Worm (Caenorhabditis elegans): ENCODE data around the gene pipp-4P.

pipp-4P gene

ce11 chrIII:2818980-2819379 is at the start of gene pipp-4P:
TSS of gene pipp-4P (plus strand) at chrIII:2819280.
- no peak for TF ChIP-seq nhr-23 (tag; optimal IDR thresholded peaks at IDR 0.05)
- TF ChIP-seq unc-39 (tag; optimal IDR thresholded peaks at IDR 0.05) = no peak
- no peak for TF ChIP-seq elt-2 (tag; optimal IDR thresholded peaks at IDR 0.05)
- no peak for TF ChIP-seq egl-27 (tag; optimal IDR thresholded peaks at IDR 0.05)
- TF ChIP-seq ceh-9 (tag; optimal IDR thresholded peaks at IDR 0.05) = no peak
- no peak for TF ChIP-seq skn-1 (tag; optimal IDR thresholded peaks at IDR 0.05)
- no peak for TF ChIP-seq nhr-25 (tag; optimal IDR thresholded peaks at IDR 0.05)
- TF ChIP-seq R02D3.7 (tag; optimal IDR thresholded peaks at IDR 0.05) = no peak

ce11 chrIII:2770752-2771151 is 48.3 kb upstream of the pipp-4P start:
- no peak for TF ChIP-seq nhr-23 (tag; optimal IDR thresholded peaks at IDR 0.05)
- no peak for TF ChIP-seq ztf-4 (tag; optimal IDR thresholded peaks at IDR 0.05)
- no peak for TF ChIP-seq ceh-16 (tag; optimal IDR thresholded peaks at IDR 0.05)
- no peak for TF ChIP-seq ceh-28 (tag; optimal IDR thresholded peaks at IDR 0.05)
- TF ChIP-seq nhr-12 (tag; optimal IDR thresholded peaks at IDR 0.05) = no peak
- no peak for TF ChIP-seq egl-5 (tag; optimal IDR thresholded peaks at IDR 0.05)
- TF ChIP-seq ama-1 (optimal IDR thresholded peaks at IDR 0.05) = no peak
- no peak for TF ChIP-seq pqm-1 (tag; optimal IDR thresholded peaks at IDR 0.05)
- TF ChIP-seq pha-4 (tag; optimal IDR thresholded peaks at IDR 0.05) = no peak
- TF ChIP-seq R02D3.7 (tag; optimal IDR thresholded peaks at IDR 0.05) = no peak
- TF ChIP-seq lsy-12 (tag; optimal IDR thresholded peaks at IDR 0.05) = no peak

ce11 chrIII:2778655-2779054 is 40.4 kb upstream of the pipp-4P start, which contains the start of gene laf-1:
TSS of gene laf-1 (minus strand) at chrIII:2779053.
- TF ChIP-seq nhr-76 (tag; optimal IDR thresholded peaks at IDR 0.05) = no peak
- no peak for TF ChIP-seq ztf-11 (tag; optimal IDR thresholded peaks at IDR 0.05)
- TF ChIP-seq fos-1 (tag; optimal IDR thresholded peaks at IDR 0.05) = no peak
- TF ChIP-seq egl-27 (tag; optimal IDR thresholded peaks at IDR 0.05) = no peak
- TF ChIP-seq lin-15B (tag; optimal IDR thresholded peaks at IDR 0.05) = no peak
- TF ChIP-seq egl-5 (tag; optimal IDR thresholded peaks at IDR 0.05) = no peak
- no peak for TF ChIP-seq ceh-28 (tag; optimal IDR thresholded peaks at IDR 0.05)
- TF ChIP-seq fkh-10 (GFP tag; optimal IDR thresholded peaks at IDR 0.05) = no peak
- no peak for TF ChIP-seq snpc-4 (tag; optimal IDR thresholded peaks at IDR 0.05)
- no peak for TF ChIP-seq nhr-11 (tag; optimal IDR thresholded peaks at IDR 0.05)
- no peak for TF ChIP-seq R02D3.7 (tag; optimal IDR thresholded peaks at IDR 0.05)
- no peak for TF ChIP-seq sea-2 (GFP tag; optimal IDR thresholded peaks at IDR 0.05)
- TF ChIP-seq nfya-1 (tag; optimal IDR thresholded peaks at IDR 0.05; ENCODE audit: insufficient read depth) = no peak

ce11 chrIII:2780283-2780682 is 38.8 kb upstream of the pipp-4P start:
- peak; percentile 22 for TF ChIP-seq hmg-11 (tag; optimal IDR thresholded peaks at IDR 0.05)
- no peak for TF ChIP-seq aly-2 (tag; optimal IDR thresholded peaks at IDR 0.05)
- TF ChIP-seq lin-39 (tag; optimal IDR thresholded peaks at IDR 0.05) = peak; percentile 33
- peak; percentile 59 for TF ChIP-seq sea-2 (GFP tag; optimal IDR thresholded peaks at IDR 0.05)
- TF ChIP-seq ztf-4 (tag; optimal IDR thresholded peaks at IDR 0.05) = no peak
- TF ChIP-seq tbx-2 (tag; optimal IDR thresholded peaks at IDR 0.05) = no peak
- peak; percentile 31 for TF ChIP-seq nfya-1 (tag; optimal IDR thresholded peaks at IDR 0.05; ENCODE audit: insufficient read depth)

ce11 chrIII:2780793-2781192 is 38.3 kb upstream of the pipp-4P start, which contains the start of gene Y71H2AM.6:
TSS of gene Y71H2AM.6 (plus strand) at chrIII:2781056.
- TF ChIP-seq pqm-1 (tag; optimal IDR thresholded peaks at IDR 0.05) = no peak
- no peak for TF ChIP-seq unc-62 (GFP tag; optimal IDR thresholded peaks at IDR 0.05)
- no peak for TF ChIP-seq nhr-25 (tag; optimal IDR thresholded peaks at IDR 0.05)
- peak; percentile 59 for TF ChIP-seq pha-4 (tag; optimal IDR thresholded peaks at IDR 0.05)
- TF ChIP-seq nhr-67 (tag; optimal IDR thresholded peaks at IDR 0.05) = no peak
- no peak for TF ChIP-seq eor-1 (tag; optimal IDR thresholded peaks at IDR 0.05)
- TF ChIP-seq egl-5 (tag; optimal IDR thresholded peaks at IDR 0.05) = no peak
- no peak for TF ChIP-seq lsy-12 (tag; optimal IDR thresholded peaks at IDR 0.05)
- no peak for TF ChIP-seq unc-39 (tag; optimal IDR thresholded peaks at IDR 0.05)
- TF ChIP-seq elt-1 (tag; optimal IDR thresholded peaks at IDR 0.05) = no peak
- no peak for TF ChIP-seq ZK546.5 (tag; optimal IDR thresholded peaks at IDR 0.05)
- TF ChIP-seq ceh-16 (tag; optimal IDR thresholded peaks at IDR 0.05) = no peak
- peak; percentile 64 for TF ChIP-seq lin-15B (tag; optimal IDR thresholded peaks at IDR 0.05)
- TF ChIP-seq elt-3 (tag; optimal IDR thresholded peaks at IDR 0.05) = no peak
- TF ChIP-seq snpc-4 (tag; optimal IDR thresholded peaks at IDR 0.05) = peak; percentile 19
- TF ChIP-seq ztf-4 (tag; optimal IDR thresholded peaks at IDR 0.05) = no peak
- no peak for TF ChIP-seq fos-1 (tag; optimal IDR thresholded peaks at IDR 0.05)
- TF ChIP-seq nhr-12 (tag; optimal IDR thresholded peaks at IDR 0.05) = no peak
- no peak for TF ChIP-seq nhr-28 (tag; optimal IDR thresholded peaks at IDR 0.05)
- no peak for TF ChIP-seq ztf-11 (tag; optimal IDR thresholded peaks at IDR 0.05)
- TF ChIP-seq nhr-23 (tag; optimal IDR thresholded peaks at IDR 0.05) = peak; percentile 5
- TF ChIP-seq mml-1 (tag; optimal IDR thresholded peaks at IDR 0.05) = no peak
- no peak for TF ChIP-seq lin-39 (tag; optimal IDR thresholded peaks at IDR 0.05)
- no peak for TF ChIP-seq fkh-2 (tag; optimal IDR thresholded peaks at IDR 0.05)
- TF ChIP-seq elt-2 (tag; optimal IDR thresholded peaks at IDR 0.05) = peak; percentile 1
- TF ChIP-seq fkh-10 (GFP tag; optimal IDR thresholded peaks at IDR 0.05) = no peak
- TF ChIP-seq skn-1 (tag; optimal IDR thresholded peaks at IDR 0.05) = no peak
- TF ChIP-seq aly-2 (tag; optimal IDR thresholded peaks at IDR 0.05) = no peak
- TF ChIP-seq nhr-77 (tag; optimal IDR thresholded peaks at IDR 0.05) = no peak
- TF ChIP-seq hmg-11 (tag; optimal IDR thresholded peaks at IDR 0.05) = no peak
- TF ChIP-seq sea-2 (GFP tag; optimal IDR thresholded peaks at IDR 0.05) = no peak
- no peak for TF ChIP-seq R02D3.7 (tag; optimal IDR thresholded peaks at IDR 0.05)
- no peak for TF ChIP-seq zag-1 (tag; optimal IDR thresholded peaks at IDR 0.05)
- TF ChIP-seq ceh-28 (tag; optimal IDR thresholded peaks at IDR 0.05) = no peak
- TF ChIP-seq ceh-9 (tag; optimal IDR thresholded peaks at IDR 0.05) = no peak
- no peak for TF ChIP-seq ceh-82 (tag; optimal IDR thresholded peaks at IDR 0.05)
